Worm (Caenorhabditis elegans) whole organism, L2 larva: ENCODE results near the gene bus-8B.

Experiments
- C34F6.9 ChIP-seq: fragments of 150-350 bp; optimal IDR thresholded peaks from 2 replicates; lab custom pipeline; 2014; ENCODE audit warnings: missing biosample characterization, missing genetic modification characterization
- F13H6.1 ChIP-seq: sonication (generic microtip); optimal IDR thresholded peaks from 2 replicates; lab custom pipeline; 2016; ENCODE audit warnings: missing genetic modification characterization, missing compliant biosample characterization
- Y55F3AM.14 ChIP-seq: fragments of 200-800 bp; sonication (Bioruptor generic); optimal IDR thresholded peaks from 2 replicates; lab custom pipeline; 2018; ENCODE audit warnings: mild to moderate bottlenecking, missing genetic modification characterization, missing compliant biosample characterization
- ZK546.5 ChIP-seq: sonication (generic microtip); optimal IDR thresholded peaks from 2 replicates; lab custom pipeline; 2017; ENCODE audit warnings: missing biosample characterization, missing genetic modification characterization
- alr-1 ChIP-seq: fragments of 150-350 bp; optimal IDR thresholded peaks from 2 replicates; lab custom pipeline; 2014; ENCODE audit warnings: missing biosample characterization, missing genetic modification characterization
- aly-2 ChIP-seq: fragments of 150-350 bp; optimal IDR thresholded peaks from 2 replicates; lab custom pipeline; 2014; ENCODE audit warnings: missing biosample characterization, missing genetic modification characterization
- ama-1 ChIP-seq: fragments of 150-350 bp; optimal IDR thresholded peaks from 2 replicates; lab custom pipeline; 2018; ENCODE audit warnings: inconsistent platforms
- blmp-1 ChIP-seq: sonication (generic microtip); optimal IDR thresholded peaks from 2 replicates; lab custom pipeline; 2017; ENCODE audit warnings: missing genetic modification characterization, mild to moderate bottlenecking, missing compliant biosample characterization, antibody characterized with exemption, moderate library complexity; ENCODE audit not compliant: insufficient read depth
- ceh-16 ChIP-seq: fragments of 150-350 bp; optimal IDR thresholded peaks from 2 replicates; lab custom pipeline; 2014; ENCODE audit warnings: missing biosample characterization, missing genetic modification characterization
- dmd-4 ChIP-seq: sonication (generic microtip); optimal IDR thresholded peaks from 2 replicates; lab custom pipeline; 2017; ENCODE audit warnings: missing biosample characterization, missing genetic modification characterization
- egl-27 ChIP-seq: sonication (generic microtip); optimal IDR thresholded peaks from 3 replicates; lab custom pipeline; 2017; ENCODE audit warnings: missing biosample characterization, missing genetic modification reagents, missing genetic modification characterization
- elt-1 ChIP-seq: fragments of 150-350 bp; optimal IDR thresholded peaks from 2 replicates; lab custom pipeline; 2014; ENCODE audit warnings: missing biosample characterization, missing genetic modification characterization
- fos-1 ChIP-seq: fragments of 150-350 bp; optimal IDR thresholded peaks from 2 replicates; lab custom pipeline; 2014; ENCODE audit warnings: missing biosample characterization, missing genetic modification characterization
- lin-13 ChIP-seq: fragments of 150-350 bp; optimal IDR thresholded peaks from 2 replicates; lab custom pipeline; 2014; ENCODE audit warnings: missing biosample characterization, missing genetic modification reagents, missing genetic modification characterization
- lin-39 ChIP-seq: fragments of 150-350 bp; optimal IDR thresholded peaks from 2 replicates; lab custom pipeline; 2014; ENCODE audit warnings: missing biosample characterization, missing genetic modification reagents, missing genetic modification characterization
- lsy-2 ChIP-seq, 2 experiments: fragments of 150-350 bp in 1 of 2; sonication (generic microtip) in 1 of 2; optimal IDR thresholded peaks; 2 replicates each; lab custom pipeline; 2014 to 2017; ENCODE audit warnings: missing biosample characterization in 2 of 2, missing genetic modification characterization in 2 of 2
- mab-5 ChIP-seq: fragments of 150-350 bp; optimal IDR thresholded peaks from 2 replicates; lab custom pipeline; 2014; ENCODE audit warnings: missing biosample characterization, missing genetic modification characterization
- mbf-1 ChIP-seq: sonication (generic microtip); optimal IDR thresholded peaks from 2 replicates; lab custom pipeline; 2017; ENCODE audit warnings: missing biosample characterization, missing genetic modification characterization
- mdl-1 ChIP-seq, 2 experiments: fragments of 150-350 bp in 1 of 2; sonication (generic microtip) in 1 of 2; optimal IDR thresholded peaks; 2 replicates each; lab custom pipeline; 2017; ENCODE audit warnings: missing biosample characterization in 2 of 2, missing genetic modification characterization in 2 of 2
- nhr-10 ChIP-seq: sonication (generic microtip); optimal IDR thresholded peaks from 2 replicates; lab custom pipeline; 2017; ENCODE audit warnings: missing biosample characterization, missing genetic modification characterization
- nhr-11 ChIP-seq: fragments of 150-350 bp; optimal IDR thresholded peaks from 2 replicates; lab custom pipeline; 2014; ENCODE audit warnings: missing biosample characterization, missing genetic modification characterization
- nhr-129 ChIP-seq: fragments of 150-350 bp; optimal IDR thresholded peaks from 2 replicates; lab custom pipeline; 2014; ENCODE audit warnings: missing biosample characterization, missing genetic modification characterization
- nhr-21 ChIP-seq: fragments of 150-350 bp; optimal IDR thresholded peaks from 2 replicates; lab custom pipeline; 2014; ENCODE audit warnings: missing biosample characterization, missing genetic modification characterization
- nhr-237 ChIP-seq: fragments of 150-350 bp; optimal IDR thresholded peaks from 2 replicates; lab custom pipeline; 2014; ENCODE audit warnings: missing biosample characterization, missing genetic modification characterization
- nhr-25 ChIP-seq: fragments of 150-350 bp; sonication (generic microtip); optimal IDR thresholded peaks from 3 replicates; lab custom pipeline; 2014; ENCODE audit warnings: missing biosample characterization, missing genetic modification characterization
- nhr-77 ChIP-seq: fragments of 150-350 bp; optimal IDR thresholded peaks from 2 replicates; lab custom pipeline; 2014; ENCODE audit warnings: missing biosample characterization, missing genetic modification characterization
- peb-1 ChIP-seq: fragments of 150-350 bp; optimal IDR thresholded peaks from 2 replicates; lab custom pipeline; 2014; ENCODE audit warnings: missing biosample characterization, missing genetic modification characterization
- sma-3 ChIP-seq: sonication (generic microtip); optimal IDR thresholded peaks from 2 replicates; lab custom pipeline; 2016; ENCODE audit warnings: missing genetic modification reagents, missing genetic modification characterization, missing compliant biosample characterization
- sma-9 ChIP-seq, 2 experiments: fragments of 150-350 bp in 1 of 2; sonication (generic microtip) in 1 of 2; optimal IDR thresholded peaks; 2 replicates each; lab custom pipeline; 2014 to 2016; ENCODE audit warnings: missing genetic modification characterization in 2 of 2, mild to moderate bottlenecking in 1 of 2, missing biosample characterization in 1 of 2, missing compliant biosample characterization in 1 of 2, missing genetic modification reagents in 1 of 2, moderate library complexity in 1 of 2
- unc-39 ChIP-seq: fragments of 150-350 bp; optimal IDR thresholded peaks from 2 replicates; lab custom pipeline; 2014; ENCODE audit warnings: missing biosample characterization, missing genetic modification characterization
- unc-55 ChIP-seq: fragments of 150-350 bp; sonication (generic microtip); optimal IDR thresholded peaks from 3 replicates; lab custom pipeline; 2014; ENCODE audit warnings: missing biosample characterization, missing genetic modification reagents, missing genetic modification characterization
- unc-62 ChIP-seq: fragments of 150-350 bp; optimal IDR thresholded peaks from 2 replicates; lab custom pipeline; 2014; ENCODE audit warnings: missing biosample characterization, missing genetic modification reagents, missing genetic modification characterization
- ztf-1 ChIP-seq: fragments of 200-800 bp; sonication (Bioruptor generic); conservative IDR thresholded peaks from 2 replicates; pipeline ENCODE4 v1.3.6; 2022; ENCODE audit warnings: missing genetic modification characterization, missing compliant biosample characterization
- ztf-11 ChIP-seq: sonication (generic microtip); optimal IDR thresholded peaks from 2 replicates; lab custom pipeline; 2017; ENCODE audit warnings: missing biosample characterization, missing genetic modification characterization
- ztf-4 ChIP-seq: fragments of 150-350 bp; optimal IDR thresholded peaks from 2 replicates; lab custom pipeline; 2014; ENCODE audit warnings: missing biosample characterization, missing genetic modification characterization

The bus-8B gene

ce11 chrX:5485931-5486537, 7.1 kb upstream of the bus-8B start, which contains the start of gene C25F6.1:
Gene C25F6.1, plus strand, starts transcription at chrX:5486487.
- TF ChIP-seq lsy-2 (tag; optimal IDR thresholded peaks at IDR 0.05; lab: Kevin White, UChicago) (peak in 1 of 2 experiments; percentile 41), nhr-21 (tag; lab: Kevin White, UChicago) (no peak), F13H6.1 (tag; lab: Kevin White, UChicago) (peak; percentile 18), ama-1 (lab: Kevin White, UChicago) (no peak), sma-9 (GFP tag; optimal IDR thresholded peaks at IDR 0.05; lab: Kevin White, UChicago) (peak; percentile 8), sma-9 (tag; optimal IDR thresholded peaks at IDR 0.05; lab: Kevin White, UChicago) (no peak), alr-1 (tag; lab: Kevin White, UChicago) (no peak), nhr-129 (tag; lab: Kevin White, UChicago) (peak; percentile 45), fos-1 (tag; lab: Kevin White, UChicago) (no peak), dmd-4 (no peak), unc-55 (GFP tag; lab: Kevin White, UChicago) (peak; percentile 53), unc-62 (GFP tag; lab: Kevin White, UChicago) (no peak)

DNA sequence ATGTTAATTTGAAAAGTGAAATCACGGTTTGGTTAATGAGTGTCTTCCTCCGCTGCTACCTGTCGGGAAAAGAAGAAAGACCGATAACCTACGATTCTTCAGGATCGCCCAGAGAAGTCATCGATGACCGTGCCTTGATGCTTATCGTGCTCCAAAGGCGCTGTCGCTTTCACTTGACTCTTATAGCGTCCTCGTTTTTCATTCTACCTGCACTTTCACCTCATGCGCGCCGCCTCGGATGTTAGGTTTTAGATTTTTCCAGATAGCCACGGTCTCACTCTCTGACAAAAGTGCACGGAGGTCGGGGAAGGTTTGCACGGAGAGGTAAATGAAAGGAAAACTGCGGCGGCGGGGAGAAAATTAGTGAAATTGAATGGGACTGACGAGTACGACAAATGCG, 4.3 kb upstream of the bus-8B start:
- no peak for TF ChIP-seq sma-9 (GFP tag; optimal IDR thresholded peaks at IDR 0.05; lab: Kevin White, UChicago)
- TF ChIP-seq sma-9 (tag; optimal IDR thresholded peaks at IDR 0.05; lab: Kevin White, UChicago) = no peak
- TF ChIP-seq C34F6.9 (tag; lab: Kevin White, UChicago) = no peak
- TF ChIP-seq elt-1 (tag; lab: Kevin White, UChicago) = peak; percentile 14
- TF ChIP-seq blmp-1 (tag; lab: Kevin White, UChicago) = peak; percentile 42
- TF ChIP-seq fos-1 (tag; lab: Kevin White, UChicago) = no peak
- TF ChIP-seq nhr-237 (tag; lab: Kevin White, UChicago) = no peak
- TF ChIP-seq mbf-1 = no peak
- TF ChIP-seq ztf-11 (tag; lab: Kevin White, UChicago) = no peak
- no peak for TF ChIP-seq nhr-77
- no peak for TF ChIP-seq dmd-4

DNA sequence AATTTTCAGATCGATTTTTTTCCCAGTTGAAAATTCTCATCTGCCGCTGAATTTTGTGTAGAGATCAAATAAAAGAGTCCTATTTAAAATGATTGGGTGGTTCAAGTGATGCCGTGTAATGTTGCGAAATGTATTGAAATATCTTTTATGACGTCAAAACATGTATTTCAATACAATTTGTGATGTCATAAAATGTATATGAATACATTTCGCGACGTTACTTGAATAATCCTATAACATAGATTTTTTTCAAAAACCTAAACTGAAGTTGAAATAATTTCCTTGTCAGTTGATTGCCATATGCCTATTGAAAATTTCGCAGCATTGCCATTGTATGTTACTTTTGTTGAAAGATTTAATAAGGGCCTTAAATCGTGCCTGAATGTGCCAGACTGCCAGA, 3.6 kb upstream of the bus-8B start, which contains the start of gene F55D1.1:
TSS of gene F55D1.1 (plus strand) at position 301 of the 400 bp plus-strand sequence.
- TF ChIP-seq egl-27 (no peak), alr-1 (tag; lab: Kevin White, UChicago) (no peak), mdl-1 (tag; optimal IDR thresholded peaks at IDR 0.05; lab: Kevin White, UChicago) (no peak), aly-2 (no peak), ztf-4 (no peak), unc-62 (GFP tag; lab: Kevin White, UChicago) (no peak), nhr-237 (tag; lab: Kevin White, UChicago) (no peak)

DNA sequence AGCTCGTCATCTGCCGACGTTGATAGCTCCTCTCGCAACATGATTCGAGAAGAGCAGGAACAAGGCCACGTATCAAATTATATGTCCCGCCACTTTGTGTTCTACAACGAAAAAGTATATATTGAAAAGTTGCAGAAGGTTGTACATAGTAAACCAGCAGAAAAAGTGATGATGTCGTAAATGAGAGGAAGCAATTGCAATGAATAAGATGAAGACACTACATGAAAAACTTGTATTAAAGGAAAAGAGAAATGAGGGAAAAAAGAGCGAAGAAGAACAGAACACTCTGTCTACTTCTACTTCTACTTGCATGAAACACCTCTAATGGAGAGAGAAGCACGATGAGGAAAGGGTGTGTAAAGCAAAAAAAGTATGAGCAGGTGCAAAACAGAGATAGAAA, 12.0 kb downstream of the bus-8B start, which contains the start of gene T23F2.2:
TSS of gene T23F2.2 (minus strand) at position 101 of the 400 bp plus-strand sequence.
- TF ChIP-seq nhr-237 (tag; lab: Kevin White, UChicago) = no peak
- TF ChIP-seq unc-55 (GFP tag; lab: Kevin White, UChicago) = peak; percentile 42

DNA sequence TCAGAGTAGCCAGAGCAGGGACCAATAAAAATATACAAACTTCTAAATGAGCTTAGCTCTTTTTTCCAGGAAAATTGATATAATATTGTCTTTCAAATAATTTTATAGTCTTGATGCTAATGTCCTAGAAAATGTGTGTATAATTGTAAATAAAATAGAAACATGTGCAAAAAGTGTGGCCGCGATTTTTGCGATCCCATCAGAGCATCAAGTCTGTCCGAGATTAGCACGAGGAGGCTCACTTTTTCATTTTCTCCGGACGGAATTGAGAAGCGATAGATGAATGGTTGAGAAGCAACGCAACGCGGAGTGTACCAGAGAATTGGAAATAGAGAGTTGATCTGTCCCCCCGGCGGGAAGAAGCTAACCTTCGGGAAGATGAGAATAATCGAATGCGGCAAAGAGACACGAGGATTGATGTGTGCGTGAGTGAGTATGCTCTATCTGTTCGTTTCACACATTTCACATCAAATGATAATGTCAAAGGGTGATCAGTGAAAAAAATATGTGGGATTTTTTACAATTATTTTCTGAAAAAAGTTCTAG, 13.4 kb downstream of the bus-8B start:
- no peak for TF ChIP-seq unc-55 (GFP tag; lab: Kevin White, UChicago)
- TF ChIP-seq nhr-21 (tag; lab: Kevin White, UChicago) = no peak
- no peak for TF ChIP-seq ama-1 (lab: Kevin White, UChicago)
- TF ChIP-seq mab-5 (tag; lab: Kevin White, UChicago) = no peak
- no peak for TF ChIP-seq nhr-11
- no peak for TF ChIP-seq unc-39 (tag; lab: Kevin White, UChicago)
- no peak for TF ChIP-seq blmp-1 (tag; lab: Kevin White, UChicago)
- no peak for TF ChIP-seq ztf-1 (GFP tag; lab: Robert Waterston, UW)
- TF ChIP-seq nhr-10 (tag; lab: Kevin White, UChicago) = no peak
- TF ChIP-seq lin-13 (GFP tag; lab: Kevin White, UChicago) = peak; percentile 30
- TF ChIP-seq Y55F3AM.14 (GFP tag; lab: Kevin White, UChicago) = no peak
- no peak for TF ChIP-seq ceh-16
- TF ChIP-seq ZK546.5 = no peak
- TF ChIP-seq sma-9 (GFP tag; optimal IDR thresholded peaks at IDR 0.05; lab: Kevin White, UChicago) = peak; percentile 29
- TF ChIP-seq sma-9 (tag; optimal IDR thresholded peaks at IDR 0.05; lab: Kevin White, UChicago) = no peak
- TF ChIP-seq F13H6.1 (tag; lab: Kevin White, UChicago) = peak; percentile 29
- TF ChIP-seq ztf-11 (tag; lab: Kevin White, UChicago) = no peak
- TF ChIP-seq mbf-1 = no peak
- peak; percentile 37 for TF ChIP-seq nhr-129 (tag; lab: Kevin White, UChicago)
- TF ChIP-seq lin-39 (tag; lab: Kevin White, UChicago) = no peak
- no peak for TF ChIP-seq nhr-25 (tag; lab: Kevin White, UChicago)
- no peak for TF ChIP-seq mdl-1 (tag; optimal IDR thresholded peaks at IDR 0.05; lab: Kevin White, UChicago)
- no peak for TF ChIP-seq peb-1
- no peak for TF ChIP-seq sma-3 (GFP tag; lab: Kevin White, UChicago)
- TF ChIP-seq, all 48 proteins: peak for 4
